Worm (Caenorhabditis elegans) whole organism, midembryonic: ENCODE measurements around the gene ZK185.3.

Experiments used
- T22C8.4 ChIP-seq: fragments of 200-800 bp; sonication (Bioruptor generic); IDR thresholded peaks from 2 replicates; pipeline ENCODE4 v1.3.6; 2022; ENCODE audit warnings: missing genetic modification characterization, missing compliant biosample characterization
- cog-1 ChIP-seq: sonication (generic microtip); optimal IDR thresholded peaks from 2 replicates; lab custom pipeline; 2016; ENCODE audit warnings: missing genetic modification characterization, missing compliant biosample characterization
- flt-1 ChIP-seq: fragments of 200-800 bp; sonication (Bioruptor generic); IDR thresholded peaks from 2 replicates; pipeline ENCODE4 v1.3.6; 2022; ENCODE audit warnings: missing genetic modification characterization, missing compliant biosample characterization
- klf-2 ChIP-seq: fragments of 200-800 bp; sonication (Bioruptor generic); conservative IDR thresholded peaks from 2 replicates; pipeline ENCODE4 v1.3.6; 2022; ENCODE audit warnings: missing genetic modification reagents, missing genetic modification characterization, missing compliant biosample characterization
- med-1 ChIP-seq: sonication (generic microtip); optimal IDR thresholded peaks from 2 replicates; lab custom pipeline; 2017; ENCODE audit warnings: missing genetic modification characterization, mild to moderate bottlenecking, missing compliant biosample characterization, antibody characterized with exemption, missing genetic modification reagents; ENCODE audit not compliant: insufficient read depth
- ref-1 ChIP-seq: fragments of 200-800 bp; sonication (Bioruptor generic); conservative IDR thresholded peaks from 2 replicates; pipeline ENCODE4 v1.3.6; 2022; ENCODE audit warnings: missing genetic modification reagents, missing genetic modification characterization, missing compliant biosample characterization
- tab-1 ChIP-seq: fragments of 200-800 bp; sonication (Bioruptor generic); IDR thresholded peaks from 2 replicates; pipeline ENCODE4 v1.3.6; 2022; ENCODE audit warnings: missing genetic modification characterization, missing compliant biosample characterization
- ztf-23 ChIP-seq: fragments of 200-800 bp; sonication (Bioruptor generic); IDR thresholded peaks from 2 replicates; pipeline ENCODE4 v1.3.6; 2022; ENCODE audit warnings: missing genetic modification reagents, missing genetic modification characterization, missing compliant biosample characterization
- ztf-29 ChIP-seq: fragments of 200-800 bp; sonication (Bioruptor generic); IDR thresholded peaks from 2 replicates; pipeline ENCODE4 v1.3.6; 2022; ENCODE audit warnings: missing genetic modification reagents, missing genetic modification characterization, missing compliant biosample characterization

Gene ZK185.3

DNA sequence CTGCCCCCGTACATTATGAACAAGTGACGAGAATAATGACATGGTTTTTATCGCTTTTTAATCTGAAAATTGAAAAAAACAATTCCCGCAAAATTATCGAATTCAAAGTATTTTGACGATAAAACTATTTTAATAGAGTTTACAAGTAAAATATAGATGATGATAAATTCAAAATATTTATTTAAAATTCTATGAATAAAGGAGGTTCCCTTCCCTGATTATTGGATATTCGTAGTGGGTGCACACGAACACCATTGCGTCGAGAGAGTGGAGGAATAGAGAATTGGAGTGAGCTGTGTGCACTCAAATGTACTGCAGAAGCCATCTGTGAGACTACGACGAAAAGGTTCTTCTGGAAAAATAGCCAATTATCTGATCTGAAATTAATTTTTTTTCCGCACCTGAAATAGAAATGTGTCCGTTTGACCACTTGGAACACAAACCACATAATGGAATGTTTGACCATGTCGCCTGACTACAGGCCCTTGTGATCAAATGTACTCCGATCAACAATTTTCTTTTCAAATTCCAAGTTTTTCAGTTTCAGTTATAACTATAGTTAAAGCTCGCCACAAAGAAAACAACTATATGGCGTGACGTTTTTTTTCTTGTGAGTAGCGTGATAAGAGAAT, 18.9 kb downstream of the ZK185.3 start, which contains the start of the genes rfth-1 and ZK180.8:
Gene rfth-1 (minus strand): TSS at position 51 of the 632 bp plus-strand sequence.
Gene ZK180.8 (minus strand): TSS at position 466 of the 632 bp plus-strand sequence.
- TF ChIP-seq med-1 (GFP tag; lab: Kevin White, UChicago) = no peak
- TF ChIP-seq ztf-23 (GFP tag; lab: Robert Waterston, UW) = no peak
- no peak for TF ChIP-seq cog-1 (tag; lab: Kevin White, UChicago)
- TF ChIP-seq klf-2 (GFP tag; lab: Robert Waterston, UW) = no peak
- TF ChIP-seq T22C8.4 (GFP tag; lab: Robert Waterston, UW) = no peak
- TF ChIP-seq ztf-29 (GFP tag; lab: Robert Waterston, UW) = no peak
- TF ChIP-seq ref-1 (GFP tag; lab: Robert Waterston, UW) = no peak
- TF ChIP-seq flt-1 (GFP tag; lab: Robert Waterston, UW) = no peak
- TF ChIP-seq tab-1 (GFP tag; lab: Robert Waterston, UW) = no peak

DNA sequence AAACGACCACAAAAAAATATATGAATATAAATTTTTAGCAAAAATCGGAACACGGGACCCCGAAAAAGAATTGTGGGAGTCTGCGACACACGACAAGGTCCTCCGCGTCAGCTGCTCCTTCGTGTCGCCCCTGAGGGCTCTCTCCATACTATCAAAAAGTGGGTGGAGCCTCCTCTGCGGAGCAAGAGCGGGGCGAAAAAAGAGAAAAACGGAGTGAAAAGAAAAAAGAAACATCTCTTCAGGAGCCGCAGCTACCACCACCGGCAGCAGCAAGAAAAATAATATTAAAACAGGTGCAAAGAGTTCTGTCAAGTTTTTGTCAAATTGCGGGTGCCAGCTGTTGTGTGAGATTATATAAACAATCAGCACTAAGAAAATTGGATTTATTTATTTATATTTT, 23.6 kb downstream of the ZK185.3 start, which contains the start of gene gbb-2:
Gene gbb-2 (minus strand): TSS at position 112 of the 400 bp plus-strand sequence.
- TF ChIP-seq cog-1 (tag; lab: Kevin White, UChicago) (no peak), med-1 (GFP tag; lab: Kevin White, UChicago) (no peak)

DNA sequence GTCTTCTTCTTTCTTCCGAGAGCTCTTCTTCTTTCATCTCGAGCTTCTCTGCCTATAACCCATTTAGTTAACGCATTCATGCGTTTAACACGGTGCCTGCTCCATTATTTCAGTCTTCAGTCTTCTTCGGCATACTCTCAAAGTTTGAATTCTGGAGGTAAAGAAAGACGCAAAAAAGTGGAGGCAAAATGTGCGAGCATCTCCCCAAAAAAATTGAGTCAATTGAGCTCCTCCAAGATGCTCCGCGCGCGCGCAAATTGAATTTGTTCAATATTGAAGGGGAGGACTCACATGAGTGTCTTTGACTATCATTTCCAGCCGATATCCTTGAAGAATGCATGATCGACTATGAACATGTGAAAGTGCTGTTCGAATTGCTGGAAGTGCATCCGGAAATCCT, 25.2 kb downstream of the ZK185.3 start:
- TF ChIP-seq tab-1 (GFP tag; lab: Robert Waterston, UW) (no peak), flt-1 (GFP tag; lab: Robert Waterston, UW) (no peak), cog-1 (tag; lab: Kevin White, UChicago) (no peak), ztf-23 (GFP tag; lab: Robert Waterston, UW) (no peak), med-1 (GFP tag; lab: Kevin White, UChicago) (no peak), ref-1 (GFP tag; lab: Robert Waterston, UW) (no peak)

DNA sequence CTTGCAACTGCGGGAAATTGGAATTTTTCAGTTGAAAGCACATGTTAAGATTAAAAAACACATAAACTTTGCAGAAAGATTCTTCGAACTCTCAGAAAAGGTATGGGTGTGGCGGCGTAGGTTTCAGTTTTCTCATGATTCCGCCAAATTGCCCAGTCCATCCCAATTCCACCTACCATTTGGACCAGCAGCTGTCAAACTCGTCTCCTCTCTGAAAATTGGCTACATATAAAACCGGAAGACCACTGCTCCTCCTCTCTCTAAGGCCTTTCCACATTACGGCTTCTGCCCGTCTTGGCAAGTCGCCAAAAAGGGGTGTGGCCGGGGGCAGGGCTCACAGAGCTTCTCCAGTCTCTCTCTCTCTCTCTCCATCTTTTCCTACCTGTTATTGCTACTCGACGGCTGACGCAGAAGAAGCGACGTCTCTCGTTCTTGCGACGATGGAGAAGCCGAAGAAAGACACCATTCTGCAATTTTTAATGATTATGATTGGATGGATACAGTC, 40.0 kb downstream of the ZK185.3 start, which contains the start of gene ZK180.7:
Gene ZK180.7 (plus strand): TSS at position 395 of the 505 bp plus-strand sequence.
- no peak for TF ChIP-seq T22C8.4 (GFP tag; lab: Robert Waterston, UW)
- no peak for TF ChIP-seq ref-1 (GFP tag; lab: Robert Waterston, UW)
- no peak for TF ChIP-seq med-1 (GFP tag; lab: Kevin White, UChicago)
- no peak for TF ChIP-seq ztf-29 (GFP tag; lab: Robert Waterston, UW)
- no peak for TF ChIP-seq ztf-23 (GFP tag; lab: Robert Waterston, UW)
- no peak for TF ChIP-seq klf-2 (GFP tag; lab: Robert Waterston, UW)
- no peak for TF ChIP-seq cog-1 (tag; lab: Kevin White, UChicago)
- TF ChIP-seq flt-1 (GFP tag; lab: Robert Waterston, UW) = no peak
- TF ChIP-seq tab-1 (GFP tag; lab: Robert Waterston, UW) = no peak

DNA sequence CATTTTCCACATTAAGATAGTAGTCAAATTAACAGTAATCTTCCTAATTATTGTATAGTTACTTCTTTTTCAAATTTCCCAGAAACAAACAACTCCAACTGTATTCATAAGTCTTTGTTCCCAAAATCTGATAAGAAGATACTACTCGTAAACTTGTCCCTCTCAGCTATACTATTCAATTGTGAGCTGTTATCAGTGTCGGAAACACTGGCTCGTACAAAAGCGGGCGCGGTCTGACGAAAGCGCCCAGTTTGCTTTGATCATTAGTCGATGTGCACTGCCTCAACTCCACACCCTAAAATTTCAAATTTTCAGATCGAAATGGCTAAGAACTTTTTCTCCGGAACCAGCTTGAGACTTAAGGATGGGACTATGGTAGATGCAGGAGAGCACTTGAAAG, 43.5 kb downstream of the ZK185.3 start, which contains the start of gene trx-3:
Gene trx-3 (plus strand): TSS at position 291 of the 400 bp plus-strand sequence.
- no peak for TF ChIP-seq flt-1 (GFP tag; lab: Robert Waterston, UW)
- TF ChIP-seq klf-2 (GFP tag; lab: Robert Waterston, UW) = no peak
- TF ChIP-seq tab-1 (GFP tag; lab: Robert Waterston, UW) = no peak
- no peak for TF ChIP-seq ztf-29 (GFP tag; lab: Robert Waterston, UW)

DNA sequence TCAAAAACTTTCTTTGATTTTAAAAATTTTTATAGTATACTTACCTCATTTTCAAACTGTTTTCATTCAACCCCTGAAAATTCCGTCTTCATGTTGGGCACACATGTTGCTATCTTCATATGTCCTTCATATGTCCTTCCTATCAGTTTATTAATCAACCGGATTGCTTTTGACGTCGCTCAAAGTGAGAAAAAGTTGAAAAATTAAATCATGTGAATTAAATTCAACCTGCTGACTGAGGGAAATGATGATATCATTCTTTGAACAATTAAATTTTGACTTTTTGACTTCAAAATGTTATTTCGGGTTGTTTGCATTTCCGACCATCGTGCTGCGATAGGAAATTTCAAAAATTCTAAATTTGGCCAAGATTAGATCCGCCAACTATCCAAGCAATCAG, 45.7 kb downstream of the ZK185.3 start:
- TF ChIP-seq klf-2 (GFP tag; lab: Robert Waterston, UW) = no peak
- no peak for TF ChIP-seq med-1 (GFP tag; lab: Kevin White, UChicago)
- no peak for TF ChIP-seq ztf-23 (GFP tag; lab: Robert Waterston, UW)
- TF ChIP-seq T22C8.4 (GFP tag; lab: Robert Waterston, UW) = no peak
- no peak for TF ChIP-seq ref-1 (GFP tag; lab: Robert Waterston, UW)
- no peak for TF ChIP-seq flt-1 (GFP tag; lab: Robert Waterston, UW)
- TF ChIP-seq tab-1 (GFP tag; lab: Robert Waterston, UW) = no peak
- TF ChIP-seq ztf-29 (GFP tag; lab: Robert Waterston, UW) = no peak

DNA sequence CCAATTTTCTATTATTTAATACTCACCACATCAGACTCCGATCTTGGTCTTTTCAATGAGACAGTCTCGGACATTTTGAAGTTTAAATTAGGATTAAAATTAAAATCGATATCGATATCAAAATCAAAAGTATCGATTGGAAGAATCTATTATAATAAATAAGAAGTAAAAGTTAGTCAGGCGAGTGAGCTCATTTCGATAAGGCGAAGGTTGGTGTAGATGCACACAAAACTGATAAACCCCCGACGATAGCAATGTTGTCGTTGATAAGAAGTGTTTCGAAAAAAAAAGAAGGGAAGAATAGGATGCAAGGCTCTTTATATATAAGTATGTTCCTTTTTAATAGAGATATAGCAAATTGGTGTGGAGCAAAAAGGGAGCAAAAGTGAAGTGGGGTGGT, 47.7 kb downstream of the ZK185.3 start, which contains the start of gene M01H9.4:
Gene M01H9.4 (minus strand): TSS at position 379 of the 400 bp plus-strand sequence.
- TF ChIP-seq tab-1 (GFP tag; lab: Robert Waterston, UW) = no peak
- TF ChIP-seq flt-1 (GFP tag; lab: Robert Waterston, UW) = no peak
- no peak for TF ChIP-seq cog-1 (tag; lab: Kevin White, UChicago)
- no peak for TF ChIP-seq ztf-23 (GFP tag; lab: Robert Waterston, UW)
- TF ChIP-seq klf-2 (GFP tag; lab: Robert Waterston, UW) = no peak
- no peak for TF ChIP-seq T22C8.4 (GFP tag; lab: Robert Waterston, UW)

DNA sequence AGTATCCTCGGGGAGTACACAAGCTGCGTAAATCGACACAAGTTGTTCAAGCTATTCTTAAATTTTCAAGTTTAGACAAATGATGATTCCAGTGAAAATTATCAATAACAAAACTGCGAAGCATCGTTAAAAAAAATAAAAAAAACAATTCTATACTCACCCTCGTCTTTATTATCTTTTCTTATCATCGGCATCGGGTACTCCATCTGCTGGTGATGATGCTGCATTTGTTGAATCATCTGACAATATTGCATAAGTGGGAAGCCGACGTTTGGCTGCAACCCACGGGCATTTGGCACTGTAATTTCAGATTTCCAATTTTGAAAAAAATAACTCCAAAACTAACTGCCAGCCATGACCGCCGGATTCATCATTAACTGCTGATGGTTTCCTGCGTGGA, 48.9 kb downstream of the ZK185.3 start:
- TF ChIP-seq flt-1 (GFP tag; lab: Robert Waterston, UW) = no peak
- no peak for TF ChIP-seq klf-2 (GFP tag; lab: Robert Waterston, UW)
- no peak for TF ChIP-seq med-1 (GFP tag; lab: Kevin White, UChicago)
- no peak for TF ChIP-seq ztf-23 (GFP tag; lab: Robert Waterston, UW)
- TF ChIP-seq ztf-29 (GFP tag; lab: Robert Waterston, UW) = no peak
- TF ChIP-seq ref-1 (GFP tag; lab: Robert Waterston, UW) = no peak
- no peak for TF ChIP-seq tab-1 (GFP tag; lab: Robert Waterston, UW)
- TF ChIP-seq T22C8.4 (GFP tag; lab: Robert Waterston, UW) = no peak
- TF ChIP-seq cog-1 (tag; lab: Kevin White, UChicago) = no peak

DNA sequence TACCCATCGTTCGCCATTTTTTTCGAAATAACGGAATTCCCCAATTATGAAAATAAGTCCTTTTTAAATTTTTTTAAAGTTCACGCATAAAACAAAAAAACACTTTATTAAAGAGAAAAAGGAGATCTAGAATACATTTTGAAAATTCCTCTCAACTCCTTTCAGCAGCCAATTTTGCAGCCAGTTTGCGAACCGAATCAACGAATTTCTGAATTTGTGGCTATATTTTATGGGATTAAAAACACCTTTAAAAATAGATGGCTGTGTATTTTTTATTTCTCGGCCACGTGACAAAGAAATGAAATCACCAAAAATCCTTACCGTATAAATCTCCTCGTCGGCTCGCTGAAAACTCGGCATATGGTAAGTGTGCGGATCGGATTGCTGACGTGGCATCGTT, 50.2 kb downstream of the ZK185.3 start, which contains the start of gene M01H9.10:
Gene M01H9.10 (minus strand): TSS at position 101 of the 400 bp plus-strand sequence.
- TF ChIP-seq tab-1 (GFP tag; lab: Robert Waterston, UW) (no peak), ztf-23 (GFP tag; lab: Robert Waterston, UW) (no peak), med-1 (GFP tag; lab: Kevin White, UChicago) (no peak), T22C8.4 (GFP tag; lab: Robert Waterston, UW) (no peak), ztf-29 (GFP tag; lab: Robert Waterston, UW) (no peak), klf-2 (GFP tag; lab: Robert Waterston, UW) (no peak), flt-1 (GFP tag; lab: Robert Waterston, UW) (no peak), ref-1 (GFP tag; lab: Robert Waterston, UW) (no peak), cog-1 (tag; lab: Kevin White, UChicago) (no peak)
